Worm (Caenorhabditis elegans) whole organism, late embryonic: ENCODE results near the gene tbc-10.

Experiments used
- K09A11.1 ChIP-seq: sonication (generic microtip); optimal IDR thresholded peaks from 2 replicates; lab custom pipeline; 2017; ENCODE audit warnings: antibody characterized with exemption, mild to moderate bottlenecking, missing genetic modification characterization, missing compliant biosample characterization; ENCODE audit not compliant: insufficient read depth
- rnt-1 ChIP-seq: sonication (generic microtip); optimal IDR thresholded peaks from 2 replicates; lab custom pipeline; 2016; ENCODE audit warnings: missing genetic modification characterization, missing compliant biosample characterization
- sdc-2 ChIP-seq: sonication (generic microtip); optimal IDR thresholded peaks from 2 replicates; lab custom pipeline; 2016; ENCODE audit warnings: missing genotype, missing genetic modification characterization, missing compliant biosample characterization

ce11 chrIII:982961-983360, at the start of gene tbc-10:
- TF ChIP-seq rnt-1 (tag; lab: Kevin White, UChicago), result no peak
- TF ChIP-seq K09A11.1, result no peak
- TF ChIP-seq sdc-2 (tag; lab: Kevin White, UChicago), result no peak
